Worm (Caenorhabditis elegans) whole organism, midembryonic: ENCODE measurements around the gene dpy-9.

ENCODE experiments used
- T22C8.4 ChIP-seq: fragments of 200-800 bp; sonication (Bioruptor generic); IDR thresholded peaks from 2 replicates; pipeline ENCODE4 v1.3.6; 2022; ENCODE audit warnings: missing genetic modification characterization, missing compliant biosample characterization
- cog-1 ChIP-seq: sonication (generic microtip); optimal IDR thresholded peaks from 2 replicates; lab custom pipeline; 2016; ENCODE audit warnings: missing genetic modification characterization, missing compliant biosample characterization
- flt-1 ChIP-seq: fragments of 200-800 bp; sonication (Bioruptor generic); IDR thresholded peaks from 2 replicates; pipeline ENCODE4 v1.3.6; 2022; ENCODE audit warnings: missing genetic modification characterization, missing compliant biosample characterization
- klf-2 ChIP-seq: fragments of 200-800 bp; sonication (Bioruptor generic); conservative IDR thresholded peaks from 2 replicates; pipeline ENCODE4 v1.3.6; 2022; ENCODE audit warnings: missing genetic modification reagents, missing genetic modification characterization, missing compliant biosample characterization
- med-1 ChIP-seq: sonication (generic microtip); optimal IDR thresholded peaks from 2 replicates; lab custom pipeline; 2017; ENCODE audit warnings: missing genetic modification characterization, mild to moderate bottlenecking, missing compliant biosample characterization, antibody characterized with exemption, missing genetic modification reagents; ENCODE audit not compliant: insufficient read depth
- ref-1 ChIP-seq: fragments of 200-800 bp; sonication (Bioruptor generic); conservative IDR thresholded peaks from 2 replicates; pipeline ENCODE4 v1.3.6; 2022; ENCODE audit warnings: missing genetic modification reagents, missing genetic modification characterization, missing compliant biosample characterization
- ztf-23 ChIP-seq: fragments of 200-800 bp; sonication (Bioruptor generic); IDR thresholded peaks from 2 replicates; pipeline ENCODE4 v1.3.6; 2022; ENCODE audit warnings: missing genetic modification reagents, missing genetic modification characterization, missing compliant biosample characterization
- ztf-29 ChIP-seq: fragments of 200-800 bp; sonication (Bioruptor generic); IDR thresholded peaks from 2 replicates; pipeline ENCODE4 v1.3.6; 2022; ENCODE audit warnings: missing genetic modification reagents, missing genetic modification characterization, missing compliant biosample characterization

ce11 chrIV:282008-282407 lies 23.0 kb upstream of the dpy-9 start:
- TF ChIP-seq klf-2: no peak
- TF ChIP-seq ref-1 (GFP tag; lab: Robert Waterston, UW): no peak
- no peak for TF ChIP-seq ztf-29 (GFP tag; lab: Robert Waterston, UW)
- TF ChIP-seq ztf-23 (GFP tag; lab: Robert Waterston, UW): no peak
- TF ChIP-seq flt-1 (GFP tag; lab: Robert Waterston, UW): no peak
- no peak for TF ChIP-seq T22C8.4
- no peak for TF ChIP-seq med-1 (GFP tag; lab: Kevin White, UChicago)
- no peak for TF ChIP-seq cog-1 (tag; lab: Kevin White, UChicago)
